Worm (Caenorhabditis elegans): ENCODE data around the gene F28C10.1.

DNA sequence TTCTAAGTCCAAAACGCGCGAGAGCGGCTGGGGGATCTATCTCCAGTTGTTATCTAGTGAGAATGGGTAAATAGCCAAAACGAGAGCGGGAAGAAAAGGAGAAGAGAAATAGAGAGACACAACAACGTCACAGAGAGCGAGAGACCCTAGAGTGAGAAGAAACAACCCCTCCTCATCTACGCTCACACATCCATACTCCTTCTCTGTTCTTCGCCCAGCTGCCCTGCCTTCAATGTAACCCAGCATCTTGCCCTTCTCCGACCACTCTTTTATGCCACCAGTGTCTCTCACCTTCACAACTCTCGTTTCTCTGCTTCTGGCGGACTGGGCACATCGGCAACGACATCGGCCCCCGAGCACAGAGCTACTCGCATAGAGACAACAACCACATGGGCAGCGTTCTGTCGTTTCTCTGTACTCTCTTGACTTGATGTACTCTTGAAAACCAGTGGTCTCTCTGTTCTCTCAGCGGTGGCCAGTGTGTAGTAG, 50.4 kb downstream of the F28C10.1 start:
- TF ChIP-seq nhr-237 (tag; optimal IDR thresholded peaks at IDR 0.05) = no peak
- no peak for TF ChIP-seq ceh-9 (tag; optimal IDR thresholded peaks at IDR 0.05)
- TF ChIP-seq ama-1 (optimal IDR thresholded peaks at IDR 0.05) = no peak
- TF ChIP-seq unc-62 (GFP tag; optimal IDR thresholded peaks at IDR 0.05) = peak; percentile 54
- no peak for TF ChIP-seq unc-39 (tag; optimal IDR thresholded peaks at IDR 0.05)
- TF ChIP-seq hmg-11 (tag; optimal IDR thresholded peaks at IDR 0.05) = peak; percentile 97
- peak; percentile 41 for TF ChIP-seq sea-2 (GFP tag; optimal IDR thresholded peaks at IDR 0.05)
- TF ChIP-seq nhr-12 (tag; optimal IDR thresholded peaks at IDR 0.05) = no peak
